Fruit fly (Drosophila melanogaster) Kc167 (cell line): Measurements from ENCODE around the gene CG14300.

Experiments used
- Myc ChIP-seq: fragments of >200 bp; optimal IDR thresholded peaks from 2 replicates; lab custom pipeline; 2017; ENCODE audit warnings: missing external identifiers
- Sin3A ChIP-seq: fragments of >200 bp; optimal IDR thresholded peaks from 2 replicates; lab custom pipeline; 2018; ENCODE audit warnings: missing external identifiers
- h ChIP-seq: fragments of >200 bp; optimal IDR thresholded peaks from 3 replicates; lab custom pipeline; 2018; ENCODE audit warnings: missing external identifiers
- insv ChIP-seq: fragments of >200 bp; optimal IDR thresholded peaks from 3 replicates; lab custom pipeline; 2018; ENCODE audit warnings: missing external identifiers
- psq ChIP-seq: fragments of >200 bp; optimal IDR thresholded peaks from 2 replicates; lab custom pipeline; 2017; ENCODE audit warnings: missing external identifiers
- ttk ChIP-seq: sonication (Bioruptor generic); optimal IDR thresholded peaks from 2 replicates; lab custom pipeline; 2017; ENCODE audit warnings: missing external identifiers

CG14300 gene

DNA sequence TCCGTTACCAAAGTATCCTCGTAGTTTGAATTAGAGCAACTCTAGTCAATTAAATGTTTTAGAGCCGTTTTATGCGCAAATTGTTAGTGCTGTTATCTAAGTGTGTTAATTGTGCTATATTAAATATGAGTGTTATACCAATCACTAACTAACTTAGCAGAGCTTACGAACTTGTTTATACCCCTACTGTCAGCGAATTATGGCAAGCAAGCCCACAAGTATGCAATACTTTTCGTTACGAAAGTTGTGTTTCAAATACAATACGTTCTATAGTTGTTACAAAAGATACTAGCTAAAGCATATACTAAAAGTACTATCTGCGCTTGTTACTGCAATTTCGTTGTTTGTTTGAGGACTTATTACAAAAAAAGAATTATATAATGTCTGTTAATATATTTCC is 37.7 kb upstream of the CG14300 start:
- TF ChIP-seq ttk, result no peak
- no peak for TF ChIP-seq Myc
- TF ChIP-seq h (lab: Kevin White, UChicago), result no peak
- TF ChIP-seq Sin3A (lab: Kevin White, UChicago), result no peak
- no peak for TF ChIP-seq insv
- TF ChIP-seq psq (lab: Kevin White, UChicago), result no peak

DNA sequence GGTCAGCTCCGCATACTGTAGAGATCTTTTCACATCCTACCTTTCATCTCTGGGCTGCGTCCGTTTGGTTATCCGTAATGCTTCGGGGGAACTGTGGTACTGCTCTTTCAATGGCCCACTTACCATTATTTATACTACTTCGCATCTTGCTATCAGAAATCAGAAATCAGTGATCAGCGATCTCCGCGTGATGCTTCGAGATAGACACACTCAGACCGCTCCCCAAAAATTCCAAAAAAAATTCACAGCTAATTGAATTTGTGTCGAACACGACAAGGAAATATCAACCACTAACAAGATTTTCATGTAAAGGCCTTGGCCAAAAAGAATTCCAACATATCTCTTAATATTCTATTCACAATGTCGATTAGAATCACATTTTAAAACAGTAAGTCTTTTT is 34.9 kb upstream of the CG14300 start, which contains the start of gene CG7715:
Gene CG7715 (minus strand): TSS at position 101 of the 400 bp plus-strand sequence.
- no peak for TF ChIP-seq Sin3A (lab: Kevin White, UChicago)
- no peak for TF ChIP-seq insv
- no peak for TF ChIP-seq ttk
- TF ChIP-seq Myc, result no peak
- no peak for TF ChIP-seq psq (lab: Kevin White, UChicago)
- no peak for TF ChIP-seq h (lab: Kevin White, UChicago)

DNA sequence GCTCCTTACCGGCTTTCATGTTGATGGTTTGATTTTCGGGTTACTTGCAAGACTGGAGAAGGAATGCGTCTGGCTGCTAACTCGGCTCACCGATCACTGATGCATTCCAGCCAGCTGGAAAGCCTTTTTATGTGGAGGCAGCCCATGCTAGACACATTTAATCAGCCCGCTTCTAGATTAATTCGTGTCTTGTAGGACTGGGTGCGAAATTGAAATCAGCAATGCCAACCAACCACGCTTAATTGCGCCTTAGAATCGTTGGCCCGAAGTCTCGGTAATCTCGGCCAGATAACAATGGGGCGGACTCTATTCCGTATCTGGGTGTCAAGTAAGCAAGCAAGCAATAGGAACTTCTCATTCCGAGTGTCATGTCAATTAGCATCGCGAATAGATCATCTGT is 32.8 kb upstream of the CG14300 start, which contains the start of gene CG7714:
Gene CG7714 (minus strand): TSS at position 101 of the 400 bp plus-strand sequence.
- TF ChIP-seq psq (lab: Kevin White, UChicago) (no peak), ttk (no peak), Myc (no peak), h (lab: Kevin White, UChicago) (no peak), Sin3A (lab: Kevin White, UChicago) (no peak)

DNA sequence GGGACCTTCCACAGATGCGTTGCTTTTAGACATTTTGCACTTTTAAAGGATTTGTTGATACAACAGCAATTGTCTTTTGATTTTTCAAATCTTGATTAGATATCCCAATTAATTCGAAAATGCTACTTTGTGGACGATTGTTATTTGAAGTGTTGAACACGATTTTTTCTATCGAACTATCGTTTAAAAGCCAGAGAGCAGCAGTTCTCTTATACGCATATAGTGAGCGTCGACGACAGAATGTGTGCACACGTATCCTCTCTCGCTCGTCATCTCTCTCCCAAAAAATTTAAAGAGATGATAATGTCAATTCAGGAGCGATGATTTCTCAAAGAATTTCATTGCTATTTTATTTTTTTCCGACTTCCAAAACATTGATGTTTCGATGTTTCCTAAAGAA is 29.0 kb upstream of the CG14300 start, which contains the start of gene CG34283:
Gene CG34283 (minus strand): TSS at position 101 of the 400 bp plus-strand sequence.
- no peak for TF ChIP-seq insv
- no peak for TF ChIP-seq psq (lab: Kevin White, UChicago)
- no peak for TF ChIP-seq Myc
- TF ChIP-seq Sin3A (lab: Kevin White, UChicago), result no peak
- TF ChIP-seq h (lab: Kevin White, UChicago), result no peak
- no peak for TF ChIP-seq ttk

DNA sequence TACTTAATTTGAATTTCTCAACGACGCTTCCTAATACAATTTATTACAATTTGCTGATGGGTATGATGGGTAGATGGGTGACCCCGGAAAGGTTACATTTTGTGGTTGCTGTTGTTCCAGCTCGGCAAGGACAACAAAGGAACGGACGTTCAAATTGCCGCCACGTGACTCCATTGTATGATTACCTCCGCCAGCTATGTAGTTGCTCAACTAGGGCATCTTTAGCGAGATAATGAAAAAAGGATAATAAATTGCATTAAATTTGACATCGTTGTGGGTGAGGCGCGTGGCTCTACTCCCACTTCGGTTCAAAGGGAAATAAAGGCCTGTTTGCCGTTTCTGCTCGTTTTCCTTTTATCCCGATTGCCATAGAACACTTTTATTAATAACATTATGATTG is 27.9 kb upstream of the CG14300 start:
- TF ChIP-seq ttk (no peak), Sin3A (lab: Kevin White, UChicago) (no peak), psq (lab: Kevin White, UChicago) (no peak), Myc (no peak), h (lab: Kevin White, UChicago) (no peak), insv (no peak)

DNA sequence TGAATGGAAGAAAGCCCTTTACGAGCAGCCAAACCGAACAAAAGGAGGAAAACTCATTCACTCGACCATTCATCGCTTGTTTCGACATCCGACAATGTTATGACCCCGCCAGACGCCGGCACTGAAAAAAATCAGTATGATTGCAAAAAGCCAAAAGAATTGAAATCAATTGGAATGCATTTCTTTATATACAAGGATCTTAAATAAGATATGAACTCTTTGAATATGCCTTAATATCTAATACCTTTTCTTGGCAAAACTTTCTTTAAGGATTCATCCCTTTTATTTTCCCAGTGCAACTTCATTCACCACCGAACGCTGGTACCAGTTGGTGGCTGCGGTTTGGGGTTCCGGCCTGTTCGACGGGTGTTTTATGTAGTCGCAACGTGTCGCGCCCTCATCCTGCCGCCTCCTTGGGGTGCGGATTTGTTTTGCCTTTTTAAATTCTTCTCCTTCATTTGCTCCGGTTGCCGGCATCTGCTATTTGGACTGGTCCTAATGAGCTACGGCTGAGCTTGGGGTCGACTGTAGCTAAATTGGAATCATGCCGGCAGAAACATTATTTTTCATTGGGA is 26.3 kb upstream of the CG14300 start:
- TF ChIP-seq Myc (no peak), ttk (no peak), insv (no peak), h (lab: Kevin White, UChicago) (no peak), Sin3A (lab: Kevin White, UChicago) (no peak), psq (lab: Kevin White, UChicago) (no peak)

DNA sequence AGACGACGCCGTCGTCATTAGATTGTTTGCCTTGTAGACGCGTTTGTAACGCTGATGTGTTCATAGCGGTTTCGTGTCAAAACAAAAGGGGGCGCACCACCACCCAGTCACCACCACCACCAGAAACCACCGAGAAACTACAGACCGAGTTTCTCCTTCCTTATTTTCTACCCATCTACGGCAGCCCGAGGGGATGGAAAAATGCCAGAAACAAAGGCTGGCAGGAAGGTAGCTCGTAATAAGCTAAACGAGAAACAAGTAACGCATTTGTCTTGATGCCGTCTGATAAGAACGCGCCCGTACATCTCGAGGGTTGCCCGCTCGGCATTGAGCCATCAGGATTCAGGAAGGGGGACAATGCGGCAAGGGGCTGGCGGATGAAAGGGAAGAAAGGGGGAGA is 14.0 kb upstream of the CG14300 start:
- no peak for TF ChIP-seq Myc

DNA sequence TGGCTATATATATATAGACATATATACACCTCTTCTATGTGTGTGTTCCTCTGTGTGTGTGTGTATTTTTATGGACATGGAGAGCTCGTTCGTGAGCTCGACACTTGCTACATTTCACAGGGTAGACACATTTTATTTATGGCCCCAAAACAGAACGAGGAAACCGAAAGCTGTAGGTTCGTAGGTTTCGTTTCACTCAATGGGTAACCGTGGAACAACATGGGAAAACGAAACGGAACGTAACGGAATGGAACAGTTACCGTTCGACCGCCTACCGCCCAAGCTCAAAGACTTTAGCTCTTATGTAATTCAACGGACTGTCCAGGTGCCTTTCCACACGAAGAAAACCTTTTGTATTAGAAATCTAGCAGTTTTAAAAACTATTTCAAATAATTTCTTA is 12.8 kb upstream of the CG14300 start:
- TF ChIP-seq Myc (no peak), psq (lab: Kevin White, UChicago) (no peak), insv (no peak), h (lab: Kevin White, UChicago) (no peak), ttk (no peak), Sin3A (lab: Kevin White, UChicago) (no peak)

DNA sequence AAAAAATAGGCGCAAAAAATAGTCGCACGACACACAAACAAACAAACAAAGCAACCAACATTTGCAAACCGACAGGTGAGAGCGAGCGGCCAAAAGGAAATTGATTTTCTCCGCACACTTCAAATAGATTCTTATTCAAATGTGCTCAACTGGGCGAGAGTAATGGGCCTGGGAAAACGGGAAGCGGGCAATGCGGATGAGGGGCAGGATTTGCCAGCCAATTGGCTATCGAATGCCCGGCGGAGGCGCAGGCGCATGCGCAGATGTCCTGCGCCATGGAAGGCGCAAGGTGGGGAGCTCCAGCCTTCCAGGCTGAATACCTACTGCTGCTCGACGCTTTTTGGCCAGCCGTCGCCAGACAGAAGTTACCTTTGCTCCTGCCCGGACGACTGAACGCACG is 11.6 kb upstream of the CG14300 start, which contains the start of the genes ChAT and VAChT:
Gene ChAT (plus strand): TSS at position 352 of the 400 bp plus-strand sequence.
Gene VAChT (plus strand): TSS at position 352 of the 400 bp plus-strand sequence.
- TF ChIP-seq ttk, result no peak
- TF ChIP-seq Sin3A (lab: Kevin White, UChicago), result no peak
- TF ChIP-seq h (lab: Kevin White, UChicago), result no peak
- TF ChIP-seq insv, result no peak
- TF ChIP-seq Myc, result no peak
- TF ChIP-seq psq (lab: Kevin White, UChicago), result no peak

DNA sequence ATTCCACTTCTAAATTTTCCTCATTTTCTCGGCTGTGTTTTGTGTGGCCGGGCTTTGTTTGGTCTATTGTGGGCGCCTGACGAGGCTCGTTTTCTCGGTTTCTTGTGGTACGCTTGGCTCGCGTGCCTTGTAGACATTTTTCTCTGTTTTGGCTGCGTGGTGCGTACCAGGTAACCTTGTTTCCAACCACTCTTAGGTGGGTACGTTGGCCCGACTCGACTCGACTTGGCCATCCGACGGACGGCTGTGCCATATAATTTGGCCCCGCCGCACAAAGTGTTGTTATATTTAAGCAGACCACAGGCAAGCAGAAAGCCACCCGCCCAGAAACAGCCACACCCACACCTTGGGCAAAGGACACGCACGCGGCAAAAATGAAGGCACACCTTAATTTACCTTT is 10.0 kb upstream of the CG14300 start:
- TF ChIP-seq Sin3A (lab: Kevin White, UChicago) (no peak), ttk (no peak), h (lab: Kevin White, UChicago) (no peak), insv (no peak), Myc (no peak), psq (lab: Kevin White, UChicago) (no peak)

DNA sequence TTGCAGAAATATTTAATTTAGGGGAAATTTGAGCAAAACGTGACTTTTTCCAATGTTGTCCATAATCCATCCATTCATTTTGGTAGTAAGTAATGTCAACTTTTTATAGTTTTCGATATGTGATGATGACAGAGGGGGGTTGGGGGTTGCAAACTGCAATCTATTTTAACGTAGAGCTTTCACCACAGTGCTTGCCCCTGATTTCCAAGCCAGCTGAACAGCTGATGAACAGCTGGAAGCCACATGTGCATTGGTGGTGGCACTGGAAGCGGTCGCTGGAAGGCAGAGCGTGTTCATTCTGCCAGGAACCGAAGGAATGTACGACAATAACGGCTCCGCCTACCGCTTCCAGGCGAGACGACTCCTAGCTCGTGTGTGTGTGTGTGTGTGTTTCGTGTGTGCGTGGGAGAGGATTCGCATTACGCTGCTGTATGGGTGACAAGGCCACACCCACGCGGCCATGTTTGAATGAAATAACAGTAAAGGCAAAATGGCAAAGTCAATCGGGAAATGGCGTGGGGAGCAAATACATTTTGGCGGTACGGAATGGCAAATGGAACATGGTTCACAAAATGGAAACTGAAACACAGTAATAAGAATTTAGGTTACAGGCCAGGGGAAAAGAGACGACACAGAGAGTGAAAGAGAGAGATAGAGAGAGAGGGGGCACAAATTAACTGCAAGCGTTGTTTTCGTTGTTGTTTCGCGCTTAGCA is 5.5 kb upstream of the CG14300 start:
- TF ChIP-seq insv (no peak), h (lab: Kevin White, UChicago) (no peak), Sin3A (lab: Kevin White, UChicago) (no peak), ttk (no peak), Myc (no peak), psq (lab: Kevin White, UChicago) (no peak)

DNA sequence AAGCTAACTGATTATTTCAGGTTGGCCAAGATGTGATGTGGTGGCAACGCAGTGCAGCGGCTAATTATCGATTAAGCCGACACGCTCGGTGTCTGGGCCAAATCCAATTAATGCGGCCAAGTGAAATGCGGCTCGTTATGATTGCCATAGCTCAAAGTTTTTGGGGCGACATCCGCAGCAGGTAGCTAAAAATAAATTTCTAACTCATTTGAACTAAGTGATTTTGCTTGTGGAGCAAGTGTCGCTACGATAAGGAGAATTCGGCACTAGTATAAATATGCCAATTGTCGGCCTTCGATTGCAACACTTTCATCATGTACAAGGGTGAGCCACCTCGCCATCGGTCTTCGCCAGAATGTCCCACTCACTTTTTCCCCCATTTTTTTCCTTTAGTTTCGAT is 1.4 kb upstream of the CG14300 start, which contains the start of gene CG34282:
Gene CG34282 (plus strand): TSS at position 301 of the 400 bp plus-strand sequence.
- TF ChIP-seq psq (lab: Kevin White, UChicago) (no peak), Myc (no peak), ttk (no peak), insv (no peak), h (lab: Kevin White, UChicago) (no peak)

DNA sequence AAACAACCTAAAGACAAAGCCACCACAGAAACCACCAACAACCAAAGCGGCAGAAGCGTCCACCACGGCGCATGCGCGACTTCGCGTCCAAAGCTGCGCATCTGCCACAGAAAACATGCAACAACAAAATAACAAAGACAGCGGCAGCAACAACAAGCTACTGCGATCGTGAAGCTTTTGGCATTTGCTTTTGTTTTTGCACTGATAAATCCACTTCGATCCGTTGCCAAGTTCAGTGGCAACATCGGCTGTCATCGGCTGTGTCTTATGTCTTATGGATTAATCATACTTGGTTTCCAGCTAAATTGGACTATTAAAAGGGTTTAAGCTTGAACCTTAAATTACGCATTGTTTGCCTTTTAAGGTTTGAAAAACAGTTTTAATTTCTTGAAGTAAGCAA is 892 bp downstream of the CG14300 start, which contains the start of gene Muc91C:
Gene Muc91C (minus strand): TSS at position 101 of the 400 bp plus-strand sequence.
- TF ChIP-seq insv (no peak), Myc (no peak), Sin3A (lab: Kevin White, UChicago) (no peak), psq (lab: Kevin White, UChicago) (no peak), ttk (no peak)
